ENCODE assay signal across 2 worm cellular contexts in genomic region chrIV:7623868-7624267, ce11.
TF ChIP-seq lines count a peak whose summit lies in the region.

No protein-coding gene starts in this region.

TF ChIP-seq in whole organism, L1 larva, 84 proteins besides CTCF, POLR2A, EP300 and RAD21 (continued from another document):
- TF ChIP-seq nhr-84 (tag; optimal IDR thresholded peaks at IDR 0.05; lab: Kevin White, UChicago) (no peak), nhr-85 (tag; lab: Kevin White, UChicago) (no peak), fkh-8 (tag; optimal IDR thresholded peaks at IDR 0.05; lab: Kevin White, UChicago) (no peak)

TF ChIP-seq in whole organism, L2 larva, 48 proteins besides CTCF, POLR2A, EP300 and RAD21 (continued from another document):
- TF ChIP-seq ceh-82 (tag; optimal IDR thresholded peaks at IDR 0.05; lab: Kevin White, UChicago) (peak; percentile 28), nhr-11 (tag; optimal IDR thresholded peaks at IDR 0.05; lab: Kevin White, UChicago) (no peak), unc-55 (GFP tag; optimal IDR thresholded peaks at IDR 0.05; lab: Kevin White, UChicago) (no peak), ama-1 (optimal IDR thresholded peaks at IDR 0.05; lab: Kevin White, UChicago) (no peak), lin-39 (tag; optimal IDR thresholded peaks at IDR 0.05; lab: Kevin White, UChicago) (no peak), ztf-1 (GFP tag; conservative IDR thresholded peaks at IDR 0.05; lab: Robert Waterston, UW) (no peak), C34F6.9 (tag; optimal IDR thresholded peaks at IDR 0.05; lab: Kevin White, UChicago) (peak; percentile 22), peb-1 (tag; optimal IDR thresholded peaks at IDR 0.05; lab: Kevin White, UChicago) (no peak), nhr-6 (tag; optimal IDR thresholded peaks at IDR 0.05; lab: Kevin White, UChicago) (no peak), sma-9 (GFP tag; optimal IDR thresholded peaks at IDR 0.05; lab: Kevin White, UChicago) (no peak), sma-9 (tag; optimal IDR thresholded peaks at IDR 0.05; lab: Kevin White, UChicago) (no peak), nhr-129 (tag; optimal IDR thresholded peaks at IDR 0.05; lab: Kevin White, UChicago) (peak; percentile 11), mbf-1 (tag; optimal IDR thresholded peaks at IDR 0.05; lab: Kevin White, UChicago) (no peak)
TF ChIP-seq in whole organism, L2 larva: peak in this region for 8.
